Worm (Caenorhabditis elegans) whole organism, young adult: Measurements from ENCODE around the gene Y51A2D.13.

Experiments
- F57A8.1 ChIP-seq: fragments of 200-800 bp; sonication (Bioruptor generic); optimal IDR thresholded peaks from 2 replicates; lab custom pipeline; 2018; ENCODE audit warnings: mild to moderate bottlenecking, missing genetic modification characterization, moderate library complexity, missing compliant biosample characterization
- K11D2.4 ChIP-seq: fragments of 200-800 bp; sonication (Bioruptor generic); IDR thresholded peaks from 2 replicates; pipeline ENCODE4 v1.3.6; 2022; ENCODE audit warnings: missing genetic modification reagents, missing genetic modification characterization, missing compliant biosample characterization
- T07F8.4 ChIP-seq: sonication (generic microtip); optimal IDR thresholded peaks from 2 replicates; lab custom pipeline; 2016; ENCODE audit warnings: mild to moderate bottlenecking, missing genetic modification characterization, moderate library complexity, missing compliant biosample characterization
- madf-6 ChIP-seq: fragments of 200-800 bp; sonication (Bioruptor generic); IDR thresholded peaks from 2 replicates; pipeline ENCODE4 v1.3.6; 2022; ENCODE audit warnings: missing genetic modification reagents, missing genetic modification characterization, missing compliant biosample characterization
- madf-8 ChIP-seq: fragments of 200-800 bp; sonication (Bioruptor generic); conservative IDR thresholded peaks from 2 replicates; pipeline ENCODE4 v1.3.6; 2022; ENCODE audit warnings: missing genetic modification reagents, missing genetic modification characterization, missing compliant biosample characterization
- mcd-1 ChIP-seq: fragments of 200-800 bp; sonication (Bioruptor generic); IDR thresholded peaks from 2 replicates; pipeline ENCODE4 v1.3.6; 2022; ENCODE audit warnings: missing genetic modification reagents, missing genetic modification characterization, missing compliant biosample characterization
- nhr-179 ChIP-seq: sonication (generic microtip); optimal IDR thresholded peaks from 2 replicates; lab custom pipeline; 2016; ENCODE audit warnings: mild to moderate bottlenecking, missing genetic modification characterization, missing compliant biosample characterization
- nhr-27 ChIP-seq: fragments of 200-800 bp; sonication (Bioruptor generic); optimal IDR thresholded peaks from 2 replicates; lab custom pipeline; 2018; ENCODE audit warnings: mild to moderate bottlenecking, missing genetic modification characterization, moderate library complexity, missing compliant biosample characterization
- snpc-4 ChIP-seq, 5 experiments: fragments of 150-350 bp in 1 of 5; sonication (generic microtip) in 4 of 5; optimal IDR thresholded peaks; 2 replicates each; lab custom pipeline; 2014 to 2018; ENCODE audit warnings: missing genetic modification characterization in 5 of 5, missing biosample characterization in 3 of 5, antibody characterized with exemption in 2 of 5, mild to moderate bottlenecking in 2 of 5, missing compliant biosample characterization in 2 of 5, missing genotype in 2 of 5, moderate library complexity in 2 of 5, missing genetic modification reagents in 1 of 5
- unc-62 ChIP-seq: fragments of 150-350 bp; optimal IDR thresholded peaks from 2 replicates; lab custom pipeline; 2014; ENCODE audit warnings: missing biosample characterization, missing genetic modification reagents, missing genetic modification characterization
- ztf-3 ChIP-seq: fragments of 200-800 bp; sonication (Bioruptor generic); optimal IDR thresholded peaks from 2 replicates; lab custom pipeline; 2018; ENCODE audit warnings: mild to moderate bottlenecking, missing genetic modification characterization, missing compliant biosample characterization

- no peak for TF ChIP-seq snpc-4 (GFP tag; optimal IDR thresholded peaks at IDR 0.05; lab: Kevin White, UChicago)
- no peak for TF ChIP-seq snpc-4 (tag; optimal IDR thresholded peaks at IDR 0.05; lab: Kevin White, UChicago)
- TF ChIP-seq F57A8.1 (GFP tag; lab: Kevin White, UChicago) = no peak
- no peak for TF ChIP-seq K11D2.4 (GFP tag; lab: Robert Waterston, UW)
- no peak for TF ChIP-seq madf-8 (GFP tag; lab: Robert Waterston, UW)
- TF ChIP-seq unc-62 (GFP tag; lab: Kevin White, UChicago) = no peak
- TF ChIP-seq nhr-179 (tag; lab: Kevin White, UChicago) = no peak
- no peak for TF ChIP-seq T07F8.4 (tag; lab: Kevin White, UChicago)
- no peak for TF ChIP-seq mcd-1 (GFP tag; lab: Robert Waterston, UW)
- no peak for TF ChIP-seq nhr-27 (tag; lab: Kevin White, UChicago)
- TF ChIP-seq madf-6 = no peak
- TF ChIP-seq ztf-3 = no peak
These were observed 25.8 kb downstream of the Y51A2D.13 start, which contains the start of gene Y51A2D.8 for ce11 chrV:18553750-18554149.
